Fruit fly (Drosophila melanogaster) whole organism, adult: ENCODE results near the gene CG34250.

Experiments used
- CG14711 ChIP-seq: fragments of 200-800 bp; sonication (Bioruptor generic); optimal IDR thresholded peaks from 2 replicates; lab custom pipeline; 2018; ENCODE audit warnings: missing biosample characterization, mild to moderate bottlenecking, missing genetic modification characterization, moderate library complexity
- CG7045 ChIP-seq: fragments of 200-800 bp; sonication (Bioruptor generic); optimal IDR thresholded peaks from 2 replicates; lab custom pipeline; 2017; ENCODE audit warnings: missing biosample characterization, mild to moderate bottlenecking, missing genetic modification characterization
- CG7101 ChIP-seq: fragments of 200-800 bp; sonication (Bioruptor generic); optimal IDR thresholded peaks from 2 replicates; lab custom pipeline; 2018; ENCODE audit warnings: missing biosample characterization, mild to moderate bottlenecking, missing genetic modification characterization, moderate library complexity
- Clk ChIP-seq: fragments of 200-800 bp; sonication (Bioruptor generic); optimal IDR thresholded peaks from 2 replicates; lab custom pipeline; 2017; ENCODE audit warnings: missing biosample characterization, missing genetic modification characterization
- Hr96 ChIP-seq: fragments of 200-800 bp; sonication (Bioruptor generic); optimal IDR thresholded peaks from 2 replicates; lab custom pipeline; 2016; ENCODE audit warnings: missing biosample characterization, missing genetic modification characterization
- cic ChIP-seq: fragments of 200-800 bp; sonication (Bioruptor generic); optimal IDR thresholded peaks from 2 replicates; lab custom pipeline; 2017; ENCODE audit warnings: missing biosample characterization, mild to moderate bottlenecking, missing genetic modification characterization, moderate library complexity
- kay ChIP-seq: fragments of 200-800 bp; sonication (Bioruptor generic); peaks from one replicate; lab custom pipeline; 2016; ENCODE audit warnings: missing biosample characterization, missing genetic modification characterization, borderline replicate concordance
- ovo ChIP-seq: fragments of 200-800 bp; sonication (Bioruptor generic); optimal IDR thresholded peaks from 2 replicates; lab custom pipeline; 2016; ENCODE audit warnings: missing biosample characterization, missing genetic modification characterization
- pad ChIP-seq: fragments of 200-800 bp; sonication (Bioruptor generic); optimal IDR thresholded peaks from 3 replicates; lab custom pipeline; 2017; ENCODE audit warnings: missing biosample characterization, missing genetic modification characterization, mild to moderate bottlenecking, moderate library complexity, missing genetic modification reagents
- tj ChIP-seq: fragments of 200-800 bp; sonication (Bioruptor generic); optimal IDR thresholded peaks from 3 replicates; lab custom pipeline; 2017; ENCODE audit warnings: missing biosample characterization, mild to moderate bottlenecking, missing genetic modification characterization, moderate library complexity
- toe ChIP-seq: fragments of 200-800 bp; sonication (Bioruptor generic); optimal IDR thresholded peaks from 2 replicates; lab custom pipeline; 2016; ENCODE audit warnings: missing biosample characterization, missing genetic modification characterization

DNA sequence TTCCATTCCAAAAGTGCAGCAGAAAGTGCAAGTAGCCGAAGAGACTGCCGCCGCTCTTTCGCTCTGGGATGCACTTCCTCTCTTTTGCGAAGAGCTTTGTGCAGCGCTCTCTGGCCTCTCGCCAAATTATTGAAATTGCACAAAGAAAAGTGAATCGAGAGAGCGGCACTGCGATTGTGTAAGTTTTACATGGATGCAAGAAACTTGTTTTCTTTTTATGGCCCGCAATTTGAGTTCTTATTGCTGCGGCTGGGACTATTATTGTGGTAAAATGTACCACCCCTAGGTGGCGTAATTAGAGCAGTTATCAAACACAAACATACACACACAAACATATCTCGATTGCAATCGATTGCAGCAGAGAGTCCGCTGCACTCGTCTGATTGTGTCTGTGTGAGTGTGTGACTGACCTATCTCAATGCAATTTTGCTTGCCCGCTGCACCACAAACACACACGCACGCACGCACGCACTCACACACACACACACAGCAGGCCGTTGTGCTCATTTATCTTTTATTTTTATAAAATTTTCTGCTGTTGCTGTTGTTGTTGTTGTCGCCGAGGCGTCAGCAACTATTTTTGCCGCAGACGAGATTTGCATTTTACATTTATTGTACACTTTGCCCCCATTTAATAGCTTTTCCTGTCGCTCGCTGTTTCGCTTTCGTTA is 24.4 kb downstream of the CG34250 start:
- no peak for TF ChIP-seq Hr96
- TF ChIP-seq toe (GFP tag; lab: Kevin White, UChicago): no peak
- no peak for TF ChIP-seq CG7045
- no peak for TF ChIP-seq cic (GFP tag; lab: Kevin White, UChicago)
- no peak for TF ChIP-seq ovo (GFP tag; lab: Kevin White, UChicago)
- peak; percentile 15 for TF ChIP-seq tj
- no peak for TF ChIP-seq CG14711 (tag; lab: Kevin White, UChicago)
- TF ChIP-seq pad (GFP tag; lab: Kevin White, UChicago): no peak
- TF ChIP-seq kay (GFP tag; lab: Kevin White, UChicago): peak; percentile 20
- TF ChIP-seq Clk: no peak
- TF ChIP-seq CG7101 (tag; lab: Kevin White, UChicago): no peak
